Worm (Caenorhabditis elegans) whole organism, L4 larva: ENCODE data around the gene nspc-10.

Source experiments
- aha-1 ChIP-seq: fragments of 150-350 bp; peaks from one replicate; lab custom pipeline; 2014; ENCODE audit warnings: missing biosample characterization, missing genetic modification characterization
- attf-4 ChIP-seq: sonication (generic microtip); optimal IDR thresholded peaks from 3 replicates; lab custom pipeline; 2017; ENCODE audit warnings: missing biosample characterization, missing genetic modification characterization
- egl-27 ChIP-seq: sonication (generic microtip); optimal IDR thresholded peaks from 3 replicates; lab custom pipeline; 2017; ENCODE audit warnings: missing biosample characterization, missing genetic modification reagents, missing genetic modification characterization
- lin-39 ChIP-seq: fragments of 150-350 bp; optimal IDR thresholded peaks from 2 replicates; lab custom pipeline; 2014; ENCODE audit warnings: missing biosample characterization, missing genetic modification reagents, missing genetic modification characterization
- lir-3 ChIP-seq: sonication (generic microtip); optimal IDR thresholded peaks from 2 replicates; lab custom pipeline; 2016; ENCODE audit warnings: mild to moderate bottlenecking, missing genetic modification characterization, missing compliant biosample characterization
- mep-1 ChIP-seq: fragments of 150-350 bp; sonication (generic microtip); optimal IDR thresholded peaks from 3 replicates; lab custom pipeline; 2014; ENCODE audit warnings: missing biosample characterization, missing genetic modification characterization
- pha-4 ChIP-seq, 2 experiments: fragments of 150-350 bp in 1 of 2; fragments of 200-800 bp in 1 of 2; sonication (Bioruptor generic) in 1 of 2; IDR thresholded peaks in 1 of 2; optimal IDR thresholded peaks in 1 of 2; 2 replicates each; pipeline versions ENCODE4 v1.3.6 to Lab custom; 2014 to 2022; ENCODE audit warnings: missing genetic modification characterization in 2 of 2, missing genetic modification reagents in 2 of 2, missing biosample characterization in 1 of 2, missing compliant biosample characterization in 1 of 2
- snpc-4 ChIP-seq: fragments of 150-350 bp; optimal IDR thresholded peaks from 2 replicates; lab custom pipeline; 2014; ENCODE audit warnings: missing biosample characterization, missing genetic modification characterization
- ztf-7 ChIP-seq: fragments of 150-350 bp; optimal IDR thresholded peaks from 2 replicates; lab custom pipeline; 2014; ENCODE audit warnings: missing biosample characterization, missing genetic modification characterization

- no peak for TF ChIP-seq ztf-7
- TF ChIP-seq snpc-4 (tag; lab: Kevin White, UChicago) = no peak
- no peak for TF ChIP-seq lin-39 (tag; lab: Kevin White, UChicago)
- TF ChIP-seq aha-1 (tag; lab: Kevin White, UChicago) = no peak
- TF ChIP-seq lir-3 = no peak
- no peak for TF ChIP-seq egl-27 (tag; lab: Kevin White, UChicago)
- TF ChIP-seq pha-4 (GFP tag; IDR thresholded peaks at IDR 0.05; lab: Robert Waterston, UW) = no peak
- no peak for TF ChIP-seq pha-4 (tag; optimal IDR thresholded peaks at IDR 0.05; lab: Kevin White, UChicago)
- no peak for TF ChIP-seq mep-1 (tag; lab: Kevin White, UChicago)
- no peak for TF ChIP-seq attf-4 (tag; lab: Kevin White, UChicago)
Measured at ce11 chrX:12328676-12329075, 14.7 kb upstream of the nspc-10 start, which contains the start of gene srd-45.
